Fruit fly (Drosophila melanogaster) whole organism, prepupa: ENCODE data around the gene Or88a.

Source experiments
- CG10631 ChIP-seq: fragments of 200-800 bp; sonication (Bioruptor generic); optimal IDR thresholded peaks from 2 replicates; lab custom pipeline; 2016; ENCODE audit warnings: missing biosample characterization, missing genetic modification characterization
- CG10669 ChIP-seq: fragments of 200-800 bp; sonication (Bioruptor generic); optimal IDR thresholded peaks from 3 replicates; lab custom pipeline; 2018; ENCODE audit warnings: missing biosample characterization, mild to moderate bottlenecking, missing genetic modification characterization, moderate library complexity
- CG11762 ChIP-seq: fragments of 200-800 bp; sonication (Bioruptor generic); optimal IDR thresholded peaks from 3 replicates; lab custom pipeline; 2016; ENCODE audit warnings: missing biosample characterization, missing genetic modification characterization; ENCODE audit not compliant: insufficient read depth
- CG1621 ChIP-seq: fragments of 200-800 bp; sonication (Bioruptor generic); optimal IDR thresholded peaks from 3 replicates; lab custom pipeline; 2018; ENCODE audit warnings: missing biosample characterization, mild to moderate bottlenecking, missing genetic modification characterization
- CG16779 ChIP-seq: fragments of 200-800 bp; sonication (Bioruptor generic); optimal IDR thresholded peaks from 3 replicates; lab custom pipeline; 2017; ENCODE audit warnings: missing biosample characterization, mild to moderate bottlenecking, missing genetic modification characterization
- CG31627 ChIP-seq: fragments of 200-800 bp; sonication (Bioruptor generic); optimal IDR thresholded peaks from 3 replicates; lab custom pipeline; 2016; ENCODE audit warnings: missing biosample characterization, missing genetic modification characterization
- CG34406 ChIP-seq: fragments of 200-800 bp; sonication (Bioruptor generic); optimal IDR thresholded peaks from 3 replicates; lab custom pipeline; 2016; ENCODE audit warnings: missing biosample characterization, missing genetic modification characterization
- CG3919 ChIP-seq: fragments of 200-800 bp; sonication (Bioruptor generic); optimal IDR thresholded peaks from 3 replicates; lab custom pipeline; 2016; ENCODE audit warnings: missing biosample characterization, missing genetic modification characterization
- CG6276 ChIP-seq: fragments of 200-800 bp; sonication (Bioruptor generic); optimal IDR thresholded peaks from 2 replicates; lab custom pipeline; 2017; ENCODE audit warnings: missing biosample characterization, mild to moderate bottlenecking, missing genetic modification characterization
- CG6792 ChIP-seq: fragments of 200-800 bp; sonication (Bioruptor generic); optimal IDR thresholded peaks from 3 replicates; lab custom pipeline; 2016; ENCODE audit warnings: missing biosample characterization, missing genetic modification characterization
- CG6808 ChIP-seq: fragments of 200-800 bp; sonication (Bioruptor generic); optimal IDR thresholded peaks from 3 replicates; lab custom pipeline; 2017; ENCODE audit warnings: missing biosample characterization, missing genetic modification characterization, mild to moderate bottlenecking, moderate library complexity, missing genetic modification reagents
- CG8319 ChIP-seq: fragments of 200-800 bp; sonication (Bioruptor generic); optimal IDR thresholded peaks from 3 replicates; lab custom pipeline; 2016; ENCODE audit warnings: missing biosample characterization, missing genetic modification characterization
- CG8632 ChIP-seq: fragments of 200-800 bp; sonication (Bioruptor generic); optimal IDR thresholded peaks from 3 replicates; lab custom pipeline; 2016; ENCODE audit warnings: missing biosample characterization, missing genetic modification characterization
- Eip75B ChIP-seq: fragments of 200-800 bp; sonication (Bioruptor generic); optimal IDR thresholded peaks from 3 replicates; lab custom pipeline; 2016; ENCODE audit warnings: missing biosample characterization, missing genetic modification characterization
- Eip78C ChIP-seq: fragments of 200-800 bp; sonication (Bioruptor generic); peaks from one replicate; lab custom pipeline; 2016; ENCODE audit warnings: missing biosample characterization, missing genetic modification characterization
- Eip93F ChIP-seq: fragments of 200-800 bp; sonication (Bioruptor generic); optimal IDR thresholded peaks from 2 replicates; lab custom pipeline; 2016; ENCODE audit warnings: missing biosample characterization, mild to moderate bottlenecking, missing genetic modification characterization
- Ets96B ChIP-seq: fragments of 200-800 bp; optimal IDR thresholded peaks from 2 replicates; lab custom pipeline; 2019; ENCODE audit warnings: missing biosample characterization, mild to moderate bottlenecking, missing genetic modification characterization, moderate library complexity
- Hr38 ChIP-seq: sonication (Bioruptor generic); optimal IDR thresholded peaks from 2 replicates; lab custom pipeline; 2016; ENCODE audit warnings: missing biosample characterization, missing genetic modification characterization
- Hr39 ChIP-seq: fragments of 200-800 bp; sonication (Bioruptor generic); optimal IDR thresholded peaks from 2 replicates; lab custom pipeline; 2016; ENCODE audit warnings: missing biosample characterization, missing genetic modification characterization
- Hr4 ChIP-seq: fragments of 200-800 bp; sonication (Bioruptor generic); optimal IDR thresholded peaks from 3 replicates; lab custom pipeline; 2016; ENCODE audit warnings: missing biosample characterization, missing genetic modification characterization
- Lpt ChIP-seq: fragments of 200-800 bp; sonication (Bioruptor generic); optimal IDR thresholded peaks from 3 replicates; lab custom pipeline; 2016; ENCODE audit warnings: missing biosample characterization, missing genetic modification characterization
- Met ChIP-seq: fragments of 200-800 bp; sonication (Bioruptor generic); optimal IDR thresholded peaks from 3 replicates; lab custom pipeline; 2016; ENCODE audit warnings: missing biosample characterization, missing genetic modification characterization
- OdsH ChIP-seq: fragments of 200-800 bp; sonication (Bioruptor generic); optimal IDR thresholded peaks from 3 replicates; lab custom pipeline; 2016; ENCODE audit warnings: missing biosample characterization, missing genetic modification characterization
- Smox ChIP-seq: fragments of 200-800 bp; sonication (Bioruptor generic); optimal IDR thresholded peaks from 3 replicates; lab custom pipeline; 2016; ENCODE audit warnings: missing biosample characterization, missing genetic modification characterization
- Sox14 ChIP-seq: fragments of 200-800 bp; sonication (Bioruptor generic); optimal IDR thresholded peaks from 3 replicates; lab custom pipeline; 2016; ENCODE audit warnings: missing biosample characterization, missing genetic modification characterization
- Sox15 ChIP-seq: fragments of 200-800 bp; sonication (Bioruptor generic); optimal IDR thresholded peaks from 3 replicates; lab custom pipeline; 2016; ENCODE audit warnings: missing biosample characterization, missing genetic modification characterization
- achi ChIP-seq: fragments of 200-800 bp; sonication (Bioruptor generic); optimal IDR thresholded peaks from 3 replicates; lab custom pipeline; 2016; ENCODE audit warnings: missing biosample characterization, missing genetic modification characterization
- cyc ChIP-seq: fragments of 200-800 bp; sonication (Bioruptor generic); optimal IDR thresholded peaks from 3 replicates; lab custom pipeline; 2016; ENCODE audit warnings: missing biosample characterization, missing genetic modification characterization
- dac ChIP-seq: fragments of 200-800 bp; sonication (Bioruptor generic); optimal IDR thresholded peaks from 2 replicates; lab custom pipeline; 2017; ENCODE audit warnings: missing biosample characterization, mild to moderate bottlenecking, missing genetic modification characterization
- dsx ChIP-seq: fragments of 200-800 bp; optimal IDR thresholded peaks from 3 replicates; lab custom pipeline; 2019; ENCODE audit warnings: missing biosample characterization, mild to moderate bottlenecking, missing genetic modification characterization, moderate library complexity; ENCODE audit not compliant: poor library complexity, severe bottlenecking
- fd59A ChIP-seq: fragments of 200-800 bp; sonication (Bioruptor generic); optimal IDR thresholded peaks from 2 replicates; lab custom pipeline; 2017; ENCODE audit warnings: missing biosample characterization, mild to moderate bottlenecking, missing genetic modification characterization, missing genetic modification reagents
- fd85E ChIP-seq: fragments of 200-800 bp; sonication (Bioruptor generic); optimal IDR thresholded peaks from 3 replicates; lab custom pipeline; 2016; ENCODE audit warnings: missing biosample characterization, missing genetic modification characterization
- fkh ChIP-seq: fragments of 200-800 bp; sonication (Bioruptor generic); optimal IDR thresholded peaks from 3 replicates; lab custom pipeline; 2017; ENCODE audit warnings: missing biosample characterization, mild to moderate bottlenecking, missing genetic modification characterization, moderate library complexity
- lz ChIP-seq: fragments of 200-800 bp; sonication (Bioruptor generic); optimal IDR thresholded peaks from 3 replicates; lab custom pipeline; 2016; ENCODE audit warnings: missing biosample characterization, missing genetic modification characterization
- salr ChIP-seq, 2 experiments: fragments of 200-800 bp; sonication (Bioruptor generic); optimal IDR thresholded peaks; 3 replicates each; lab custom pipeline; 2016 to 2018; ENCODE audit warnings: missing biosample characterization in 2 of 2, missing genetic modification characterization in 2 of 2, mild to moderate bottlenecking in 1 of 2
- spab ChIP-seq: fragments of 200-800 bp; sonication (Bioruptor generic); optimal IDR thresholded peaks from 2 replicates; lab custom pipeline; 2017; ENCODE audit warnings: missing biosample characterization, mild to moderate bottlenecking, missing genetic modification characterization, missing genetic modification reagents
- ss ChIP-seq, 2 experiments: fragments of 200-800 bp; sonication (Bioruptor generic); optimal IDR thresholded peaks; 2 replicates in 1 of 2; 3 replicates in 1 of 2; lab custom pipeline; 2017 to 2018; ENCODE audit warnings: mild to moderate bottlenecking in 2 of 2, missing biosample characterization in 2 of 2, missing genetic modification characterization in 2 of 2, moderate library complexity in 1 of 2
- svp ChIP-seq: fragments of 200-800 bp; sonication (Bioruptor generic); peaks from one replicate; lab custom pipeline; 2016; ENCODE audit warnings: missing biosample characterization, missing genetic modification characterization
- topi ChIP-seq: fragments of 200-800 bp; sonication (Bioruptor generic); optimal IDR thresholded peaks from 3 replicates; lab custom pipeline; 2016; ENCODE audit warnings: missing biosample characterization, missing genetic modification characterization
- vri ChIP-seq: fragments of 200-800 bp; sonication (Bioruptor generic); optimal IDR thresholded peaks from 3 replicates; lab custom pipeline; 2016; ENCODE audit warnings: missing biosample characterization, mild to moderate bottlenecking, missing genetic modification characterization

Gene Or88a

dm6 chr3R:14064158-14064969, 44.9 kb upstream of the Or88a start:
- TF ChIP-seq vri (GFP tag; lab: Kevin White, UChicago) = peak; percentile 59
- peak; percentile 20 for TF ChIP-seq fkh (GFP tag; lab: Kevin White, UChicago)
- no peak for TF ChIP-seq Hr38 (GFP tag; lab: Kevin White, UChicago)
- no peak for TF ChIP-seq CG34406 (GFP tag; lab: Kevin White, UChicago)
- peak; percentile 53 for TF ChIP-seq svp (GFP tag; lab: Kevin White, UChicago)
- peak; percentile 14 for TF ChIP-seq Eip78C (GFP tag; lab: Kevin White, UChicago)

dm6 chr3R:14065241-14065640, 44.0 kb upstream of the Or88a start:
- TF ChIP-seq svp (GFP tag; lab: Kevin White, UChicago) (peak; percentile 85), ss (GFP tag; optimal IDR thresholded peaks at IDR 0.05; lab: Kevin White, UChicago) (no peak)

dm6 chr3R:14067904-14068636, 41.2 kb upstream of the Or88a start:
- TF ChIP-seq fkh (GFP tag; lab: Kevin White, UChicago) (peak; percentile 7), svp (GFP tag; lab: Kevin White, UChicago) (peak; percentile 94), CG8632 (GFP tag; lab: Kevin White, UChicago) (no peak), ss (GFP tag; optimal IDR thresholded peaks at IDR 0.05; lab: Kevin White, UChicago) (no peak), dac (GFP tag; lab: Kevin White, UChicago) (no peak), CG8319 (GFP tag; lab: Kevin White, UChicago) (no peak), Hr4 (no peak), spab (GFP tag; lab: Kevin White, UChicago) (no peak), Hr39 (GFP tag; lab: Kevin White, UChicago) (no peak), Eip75B (GFP tag; lab: Kevin White, UChicago) (no peak), CG31627 (no peak), Met (GFP tag; lab: Kevin White, UChicago) (no peak), cyc (GFP tag; lab: Kevin White, UChicago) (no peak), CG11762 (no peak), CG3919 (no peak), Ets96B (tag; lab: Kevin White, UChicago) (no peak), Smox (no peak), Eip78C (GFP tag; lab: Kevin White, UChicago) (peak; percentile 64), CG6792 (GFP tag; lab: Kevin White, UChicago) (no peak), CG34406 (GFP tag; lab: Kevin White, UChicago) (no peak)

dm6 chr3R:14070096-14070495, 39.1 kb upstream of the Or88a start:
- TF ChIP-seq ss (GFP tag; optimal IDR thresholded peaks at IDR 0.05; lab: Kevin White, UChicago) (peak in 1 of 2 experiments; percentile 5), Hr38 (GFP tag; lab: Kevin White, UChicago) (peak; percentile 4), Sox15 (GFP tag; lab: Kevin White, UChicago) (no peak), CG6808 (GFP tag; lab: Kevin White, UChicago) (peak; percentile 35), salr (GFP tag; optimal IDR thresholded peaks at IDR 0.05; lab: Kevin White, UChicago) (no peak), spab (GFP tag; lab: Kevin White, UChicago) (peak; percentile 28), topi (GFP tag; lab: Kevin White, UChicago) (no peak), CG1621 (tag; lab: Kevin White, UChicago) (no peak), CG6276 (GFP tag; lab: Kevin White, UChicago) (no peak), Sox14 (GFP tag; lab: Kevin White, UChicago) (no peak), Eip78C (GFP tag; lab: Kevin White, UChicago) (peak; percentile 20), CG10631 (peak; percentile 27), CG16779 (tag; lab: Kevin White, UChicago) (no peak), dsx (no peak), Eip93F (GFP tag; lab: Kevin White, UChicago) (no peak), Ets96B (tag; lab: Kevin White, UChicago) (no peak), CG8319 (GFP tag; lab: Kevin White, UChicago) (no peak), Lpt (no peak), lz (GFP tag; lab: Kevin White, UChicago) (no peak), fd85E (GFP tag; lab: Kevin White, UChicago) (no peak), cyc (GFP tag; lab: Kevin White, UChicago) (no peak), CG3919 (peak; percentile 17), achi (no peak), OdsH (GFP tag; lab: Kevin White, UChicago) (peak; percentile 1), CG8632 (GFP tag; lab: Kevin White, UChicago) (peak; percentile 9), fd59A (no peak), CG10669 (GFP tag; lab: Kevin White, UChicago) (peak; percentile 43)
